Fruit fly (Drosophila melanogaster) whole organism, adult: ENCODE data around the gene CG43783.

Experiments used
- CG11617 ChIP-seq: fragments of 200-800 bp; sonication (Bioruptor generic); optimal IDR thresholded peaks from 2 replicates; lab custom pipeline; 2017; ENCODE audit warnings: mild to moderate bottlenecking, missing biosample characterization, missing genetic modification reagents, missing genetic modification characterization
- CG12768 ChIP-seq: fragments of 200-800 bp; sonication (Bioruptor generic); optimal IDR thresholded peaks from 2 replicates; lab custom pipeline; 2017; ENCODE audit warnings: missing biosample characterization, missing genetic modification characterization, mild to moderate bottlenecking, moderate library complexity, missing genetic modification reagents
- CG14711 ChIP-seq: fragments of 200-800 bp; sonication (Bioruptor generic); optimal IDR thresholded peaks from 2 replicates; lab custom pipeline; 2018; ENCODE audit warnings: missing biosample characterization, mild to moderate bottlenecking, missing genetic modification characterization, moderate library complexity
- CG1620 ChIP-seq: fragments of 200-800 bp; sonication (Bioruptor generic); optimal IDR thresholded peaks from 2 replicates; lab custom pipeline; 2016; ENCODE audit warnings: missing biosample characterization, missing genetic modification characterization
- CG33017 ChIP-seq: fragments of 200-800 bp; sonication (Bioruptor generic); optimal IDR thresholded peaks from 2 replicates; lab custom pipeline; 2018; ENCODE audit warnings: missing biosample characterization, mild to moderate bottlenecking, missing genetic modification characterization, moderate library complexity
- CG5204 ChIP-seq: fragments of 200-800 bp; sonication (Bioruptor generic); optimal IDR thresholded peaks from 2 replicates; lab custom pipeline; 2016; ENCODE audit warnings: missing biosample characterization, missing genetic modification characterization
- CG7045 ChIP-seq: fragments of 200-800 bp; sonication (Bioruptor generic); optimal IDR thresholded peaks from 2 replicates; lab custom pipeline; 2017; ENCODE audit warnings: missing biosample characterization, mild to moderate bottlenecking, missing genetic modification characterization
- CG7101 ChIP-seq: fragments of 200-800 bp; sonication (Bioruptor generic); optimal IDR thresholded peaks from 2 replicates; lab custom pipeline; 2018; ENCODE audit warnings: missing biosample characterization, mild to moderate bottlenecking, missing genetic modification characterization, moderate library complexity
- Clk ChIP-seq: fragments of 200-800 bp; sonication (Bioruptor generic); optimal IDR thresholded peaks from 2 replicates; lab custom pipeline; 2017; ENCODE audit warnings: missing biosample characterization, missing genetic modification characterization
- Crg-1 ChIP-seq: fragments of 200-800 bp; sonication (Bioruptor generic); optimal IDR thresholded peaks from 2 replicates; lab custom pipeline; 2016; ENCODE audit warnings: missing biosample characterization, missing genetic modification characterization
- Hr96 ChIP-seq: fragments of 200-800 bp; sonication (Bioruptor generic); optimal IDR thresholded peaks from 2 replicates; lab custom pipeline; 2016; ENCODE audit warnings: missing biosample characterization, missing genetic modification characterization
- Mnt ChIP-seq: fragments of 200-800 bp; sonication (Bioruptor generic); optimal IDR thresholded peaks from 2 replicates; lab custom pipeline; 2016; ENCODE audit warnings: missing biosample characterization, mild to moderate bottlenecking, missing genetic modification characterization
- bab1 ChIP-seq: fragments of 200-800 bp; sonication (Bioruptor generic); optimal IDR thresholded peaks from 3 replicates; lab custom pipeline; 2019; ENCODE audit warnings: missing biosample characterization, mild to moderate bottlenecking, missing genetic modification characterization, moderate library complexity
- cic ChIP-seq: fragments of 200-800 bp; sonication (Bioruptor generic); optimal IDR thresholded peaks from 2 replicates; lab custom pipeline; 2017; ENCODE audit warnings: missing biosample characterization, mild to moderate bottlenecking, missing genetic modification characterization, moderate library complexity
- cnc ChIP-seq, 2 experiments: fragments of >200 bp; optimal IDR thresholded peaks; 2 replicates each; lab custom pipeline; 2017
- kay ChIP-seq: fragments of 200-800 bp; sonication (Bioruptor generic); peaks from one replicate; lab custom pipeline; 2016; ENCODE audit warnings: missing biosample characterization, missing genetic modification characterization, borderline replicate concordance
- ovo ChIP-seq: fragments of 200-800 bp; sonication (Bioruptor generic); optimal IDR thresholded peaks from 2 replicates; lab custom pipeline; 2016; ENCODE audit warnings: missing biosample characterization, missing genetic modification characterization
- pad ChIP-seq: fragments of 200-800 bp; sonication (Bioruptor generic); optimal IDR thresholded peaks from 3 replicates; lab custom pipeline; 2017; ENCODE audit warnings: missing biosample characterization, missing genetic modification characterization, mild to moderate bottlenecking, moderate library complexity, missing genetic modification reagents
- tj ChIP-seq: fragments of 200-800 bp; sonication (Bioruptor generic); optimal IDR thresholded peaks from 3 replicates; lab custom pipeline; 2017; ENCODE audit warnings: missing biosample characterization, mild to moderate bottlenecking, missing genetic modification characterization, moderate library complexity
- toe ChIP-seq: fragments of 200-800 bp; sonication (Bioruptor generic); optimal IDR thresholded peaks from 2 replicates; lab custom pipeline; 2016; ENCODE audit warnings: missing biosample characterization, missing genetic modification characterization

Gene CG43783

dm6 chr3L:8990128-8990527, 36.1 kb upstream of the CG43783 start, which contains the start of gene CG5280:
TSS of gene CG5280 (minus strand) at chr3L:8990228.
- TF ChIP-seq tj (GFP tag; lab: Kevin White, UChicago) (no peak), kay (GFP tag; lab: Kevin White, UChicago) (peak; percentile 76)

dm6 chr3L:8986582-8986981, 32.5 kb upstream of the CG43783 start, which contains the start of gene CG5068:
TSS of gene CG5068 (plus strand) at chr3L:8986710.
- no peak for TF ChIP-seq pad (GFP tag; lab: Kevin White, UChicago)
- TF ChIP-seq bab1 (GFP tag; lab: Kevin White, UChicago), result peak; percentile 10

- TF ChIP-seq Clk, result peak; percentile 13
- peak; percentile 5 for TF ChIP-seq Crg-1 (GFP tag; lab: Kevin White, UChicago)
- TF ChIP-seq tj (GFP tag; lab: Kevin White, UChicago), result peak; percentile 25
- peak; percentile 70 for TF ChIP-seq CG33017 (tag; lab: Kevin White, UChicago)
- TF ChIP-seq kay (GFP tag; lab: Kevin White, UChicago), result no peak
- TF ChIP-seq CG14711 (tag; lab: Kevin White, UChicago), result no peak
- peak; percentile 28 for TF ChIP-seq CG1620
- TF ChIP-seq toe (GFP tag; lab: Kevin White, UChicago), result no peak
- TF ChIP-seq CG7101, result peak; percentile 59
- TF ChIP-seq CG5204 (GFP tag; lab: Kevin White, UChicago), result peak; percentile 64
- TF ChIP-seq CG7045 (GFP tag; lab: Kevin White, UChicago), result no peak
- TF ChIP-seq bab1 (GFP tag; lab: Kevin White, UChicago), result no peak
- TF ChIP-seq CG12768 (GFP tag; lab: Kevin White, UChicago), result peak; percentile 44
- TF ChIP-seq Hr96 (GFP tag; lab: Kevin White, UChicago), result no peak
- no peak for TF ChIP-seq cnc (optimal IDR thresholded peaks at IDR 0.05; lab: Kevin White, UChicago)
- TF ChIP-seq cic (GFP tag; lab: Kevin White, UChicago), result peak; percentile 29
- peak; percentile 22 for TF ChIP-seq ovo (GFP tag; lab: Kevin White, UChicago)
- TF ChIP-seq Mnt (GFP tag; lab: Kevin White, UChicago), result peak; percentile 45
- TF ChIP-seq pad (GFP tag; lab: Kevin White, UChicago), result no peak
- no peak for TF ChIP-seq CG11617 (GFP tag; lab: Kevin White, UChicago)
Observed at dm6 chr3L:8985848-8986320, 31.8 kb upstream of the CG43783 start, which contains the start of gene Galk. TSS of gene Galk (minus strand) at chr3L:8986091.

- TF ChIP-seq CG11617 (GFP tag; lab: Kevin White, UChicago) (peak; percentile 28), toe (GFP tag; lab: Kevin White, UChicago) (no peak), tj (GFP tag; lab: Kevin White, UChicago) (peak; percentile 25), kay (GFP tag; lab: Kevin White, UChicago) (peak; percentile 7), CG14711 (tag; lab: Kevin White, UChicago) (peak; percentile 89), Hr96 (GFP tag; lab: Kevin White, UChicago) (peak; percentile 8), CG12768 (GFP tag; lab: Kevin White, UChicago) (peak; percentile 41), Crg-1 (GFP tag; lab: Kevin White, UChicago) (peak; percentile 19), cic (GFP tag; lab: Kevin White, UChicago) (peak; percentile 79), pad (GFP tag; lab: Kevin White, UChicago) (no peak), bab1 (GFP tag; lab: Kevin White, UChicago) (no peak), Mnt (GFP tag; lab: Kevin White, UChicago) (peak; percentile 37), CG5204 (GFP tag; lab: Kevin White, UChicago) (no peak), CG33017 (tag; lab: Kevin White, UChicago) (peak; percentile 58), CG7101 (no peak), CG7045 (GFP tag; lab: Kevin White, UChicago) (peak; percentile 60), cnc (optimal IDR thresholded peaks at IDR 0.05; lab: Kevin White, UChicago) (no peak), Clk (no peak), CG1620 (no peak), ovo (GFP tag; lab: Kevin White, UChicago) (no peak)
Observed at dm6 chr3L:8985132-8985847, 31.2 kb upstream of the CG43783 start.

dm6 chr3L:8982044-8982443, 28.0 kb upstream of the CG43783 start:
- TF ChIP-seq ovo (GFP tag; lab: Kevin White, UChicago) (no peak), CG7101 (no peak), Mnt (GFP tag; lab: Kevin White, UChicago) (no peak), bab1 (GFP tag; lab: Kevin White, UChicago) (no peak), CG14711 (tag; lab: Kevin White, UChicago) (no peak), cic (GFP tag; lab: Kevin White, UChicago) (no peak), CG1620 (no peak)

dm6 chr3L:8981495-8981894, 27.4 kb upstream of the CG43783 start, which contains the start of gene CG13314:
TSS of gene CG13314 (plus strand) at chr3L:8981795.
- no peak for TF ChIP-seq Clk
